Fruit fly (Drosophila melanogaster) whole organism, embryonic: Measurements from ENCODE around the gene PpV.

Experiments used
- Awh ChIP-seq: fragments of 200-800 bp; sonication (Bioruptor generic); IDR thresholded peaks from 2 replicates; pipeline ENCODE4, ENCODE4 v1.3.6; 2022; ENCODE audit warnings: missing biosample characterization, missing genetic modification characterization
- CG10321 ChIP-seq: fragments of 200-800 bp; sonication (Bioruptor generic); IDR thresholded peaks from 2 replicates; pipeline ENCODE4 v1.3.6; 2022; ENCODE audit warnings: missing biosample characterization, missing genetic modification characterization
- CG15601 ChIP-seq: fragments of 200-800 bp; sonication (Bioruptor generic); optimal IDR thresholded peaks from 3 replicates; lab custom pipeline; 2019; ENCODE audit warnings: missing biosample characterization, mild to moderate bottlenecking, missing genetic modification characterization, moderate library complexity
- CG31224 ChIP-seq: fragments of 200-800 bp; sonication (Bioruptor generic); IDR thresholded peaks from 2 replicates; pipeline ENCODE4 v1.3.6; 2022; ENCODE audit warnings: missing biosample characterization, missing genetic modification characterization
- CG4282 ChIP-seq: fragments of 200-800 bp; sonication (Bioruptor generic); optimal IDR thresholded peaks from 2 replicates; lab custom pipeline; 2016; ENCODE audit warnings: missing biosample characterization, missing genetic modification characterization
- CTCF ChIP-seq: fragments of 200-800 bp; sonication (Bioruptor generic); optimal IDR thresholded peaks from 2 replicates; lab custom pipeline; 2017; ENCODE audit warnings: missing biosample characterization, mild to moderate bottlenecking, missing genetic modification characterization, moderate library complexity
- D ChIP-seq, 2 experiments: fragments of 200-800 bp in 1 of 2; fragments of >200 bp in 1 of 2; sonication (Bioruptor generic) in 1 of 2; optimal IDR thresholded peaks; 2 replicates in 1 of 2; 3 replicates in 1 of 2; lab custom pipeline; 2017; ENCODE audit warnings: mild to moderate bottlenecking in 1 of 2, missing biosample characterization in 1 of 2, missing genetic modification characterization in 1 of 2, missing genetic modification reagents in 1 of 2
- Fer3 ChIP-seq: fragments of 200-800 bp; sonication (Bioruptor generic); optimal IDR thresholded peaks from 2 replicates; lab custom pipeline; 2018; ENCODE audit warnings: missing biosample characterization, mild to moderate bottlenecking, missing genetic modification characterization, moderate library complexity
- Myb ChIP-seq: fragments of 200-800 bp; sonication (Bioruptor generic); optimal IDR thresholded peaks from 2 replicates; lab custom pipeline; 2016; ENCODE audit warnings: missing biosample characterization, missing genetic modification characterization
- Stat92E ChIP-seq, 3 experiments: fragments of >200 bp in 2 of 3; fragments of 200-800 bp in 1 of 3; sonication (Bioruptor generic) in 1 of 3; optimal IDR thresholded peaks; 2 replicates each; lab custom pipeline; 2017 to 2019; ENCODE audit warnings: missing biosample characterization in 3 of 3, missing genetic modification characterization in 3 of 3, mild to moderate bottlenecking in 1 of 3, moderate library complexity in 1 of 3
- pan ChIP-seq, 4 experiments: fragments of >200 bp in 3 of 4; fragments of 200-800 bp in 1 of 4; sonication (Bioruptor generic) in 1 of 4; optimal IDR thresholded peaks in 3 of 4; IDR thresholded peaks in 1 of 4; 2 replicates each; pipeline versions ENCODE4 v1.3.6 to Lab custom; 2017 to 2022; ENCODE audit warnings: missing biosample characterization in 2 of 4, missing genetic modification characterization in 2 of 4, mixed read lengths in 1 of 4
- psq ChIP-seq: fragments of 200-800 bp; sonication (Bioruptor generic); optimal IDR thresholded peaks from 2 replicates; lab custom pipeline; 2017; ENCODE audit warnings: missing biosample characterization, missing genetic modification characterization

DNA sequence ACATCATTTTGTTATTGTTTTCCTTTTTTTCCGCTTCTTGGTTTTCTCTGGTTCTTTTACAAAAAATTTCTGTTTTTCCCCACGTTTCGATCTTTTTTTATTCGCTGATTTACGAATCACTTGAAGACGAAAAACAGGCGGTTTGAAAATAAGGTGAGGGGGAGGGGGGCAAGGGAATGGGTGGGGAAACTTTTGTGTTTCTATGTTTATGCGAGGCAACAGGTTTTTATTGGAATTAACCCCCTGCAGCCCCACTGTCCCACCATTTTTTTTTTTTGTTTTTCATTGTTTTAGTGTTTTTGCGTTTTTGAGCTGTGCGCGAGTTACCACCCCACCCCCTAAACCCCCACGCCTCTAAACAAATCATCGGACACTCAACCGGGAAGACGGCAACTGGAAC is 37.8 kb downstream of the PpV start:
- TF ChIP-seq CG31224 (GFP tag; lab: Robert Waterston, UW) (no peak), Stat92E (GFP tag; optimal IDR thresholded peaks at IDR 0.05; lab: Kevin White, UChicago) (no peak), psq (GFP tag; lab: Kevin White, UChicago) (no peak), CTCF (GFP tag; lab: Kevin White, UChicago) (no peak), Awh (no peak), CG10321 (GFP tag; lab: Robert Waterston, UW) (no peak), D (optimal IDR thresholded peaks at IDR 0.05; lab: Kevin White, UChicago) (no peak), D (GFP tag; optimal IDR thresholded peaks at IDR 0.05; lab: Kevin White, UChicago) (no peak), CG4282 (GFP tag; lab: Kevin White, UChicago) (no peak), Fer3 (tag; lab: Kevin White, UChicago) (no peak), CG15601 (tag; lab: Kevin White, UChicago) (no peak), Myb (GFP tag; lab: Kevin White, UChicago) (no peak), pan (optimal IDR thresholded peaks at IDR 0.05; lab: Kevin White, UChicago) (no peak), pan (GFP tag; optimal IDR thresholded peaks at IDR 0.05 in 1 of 2, IDR thresholded peaks at IDR 0.05 in 1 of 2) (no peak)
